Fruit fly (Drosophila melanogaster) S2 (cell line): ENCODE measurements around the gene Nup98-96.

ENCODE experiments used
- CG8478 ChIP-seq: fragments of >200 bp; optimal IDR thresholded peaks from 2 replicates; lab custom pipeline; 2018
- CTCF ChIP-seq, 2 experiments: fragments of >200 bp; optimal IDR thresholded peaks; 2 replicates each; lab custom pipeline; 2018

DNA sequence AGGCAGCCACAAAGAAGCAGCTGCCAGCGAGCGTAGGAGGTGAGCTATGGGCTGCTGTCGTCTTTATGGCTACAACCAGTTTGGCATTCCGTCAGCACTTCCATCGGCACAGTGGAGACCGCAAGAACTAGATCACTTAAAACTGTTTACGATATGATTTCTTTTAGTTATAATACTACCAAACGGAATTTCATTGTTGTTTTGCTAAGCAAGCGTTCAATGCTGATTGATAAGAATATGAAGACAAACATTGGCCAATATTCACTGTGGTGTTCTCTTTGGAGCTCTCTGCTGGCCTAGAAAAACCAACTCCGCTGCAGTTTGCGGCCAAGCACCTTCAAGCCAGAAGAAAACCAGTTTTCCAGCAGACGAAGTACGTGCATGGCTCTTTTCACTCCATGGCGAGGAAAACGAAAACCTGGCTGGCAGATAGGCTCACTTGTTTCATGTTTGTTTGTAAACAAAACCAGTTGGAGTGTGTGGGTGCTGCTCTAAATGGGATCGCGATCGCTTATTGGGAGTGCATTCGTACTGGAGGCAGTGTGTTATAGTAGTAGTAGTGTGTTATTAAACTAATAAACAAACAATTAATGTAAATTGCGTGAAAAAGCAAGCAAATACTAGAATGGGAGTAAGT, 36.3 kb upstream of the Nup98-96 start:
- no peak for TF ChIP-seq CTCF (optimal IDR thresholded peaks at IDR 0.05; lab: Kevin White, UChicago)
- TF ChIP-seq CG8478 (lab: Kevin White, UChicago) = no peak
